ENCODE assay signal across 7 fruit fly cellular contexts in genomic region chr2L:12365964-12366482, dm6.
TF ChIP-seq lines count a peak whose summit lies in the region.

No protein-coding gene starts in this region.

- peak; percentile 30 for TF ChIP-seq CTCF in whole organism, embryonic (GFP tag; optimal IDR thresholded peaks at IDR 0.05; lab: Kevin White, UChicago)

TF ChIP-seq in Kc167, 6 proteins besides CTCF, POLR2A, EP300 and RAD21:
- no peak for TF ChIP-seq Myc (optimal IDR thresholded peaks at IDR 0.05; lab: Kevin White, UChicago)
- TF ChIP-seq psq (optimal IDR thresholded peaks at IDR 0.05; lab: Kevin White, UChicago), result no peak
- TF ChIP-seq insv (optimal IDR thresholded peaks at IDR 0.05; lab: Kevin White, UChicago), result peak; percentile 18
- TF ChIP-seq h (optimal IDR thresholded peaks at IDR 0.05; lab: Kevin White, UChicago), result no peak

TF ChIP-seq in whole organism, 6 proteins besides CTCF, POLR2A, EP300 and RAD21:
- TF ChIP-seq CG8478 (optimal IDR thresholded peaks at IDR 0.05; lab: Kevin White, UChicago) (peak; percentile 51), Dll (optimal IDR thresholded peaks at IDR 0.05; lab: Kevin White, UChicago) (peak; percentile 50), usp (GFP tag; optimal IDR thresholded peaks at IDR 0.05; lab: Kevin White, UChicago) (no peak)

TF ChIP-seq in whole organism, adult, 20 proteins besides CTCF, POLR2A, EP300 and RAD21 (continues in another document):
- peak; percentile 27 for TF ChIP-seq CG7045 (GFP tag; optimal IDR thresholded peaks at IDR 0.05; lab: Kevin White, UChicago)
- TF ChIP-seq CG12768 (GFP tag; optimal IDR thresholded peaks at IDR 0.05; lab: Kevin White, UChicago), result peak; percentile 92
- peak; percentile 87 for TF ChIP-seq cic (GFP tag; optimal IDR thresholded peaks at IDR 0.05; lab: Kevin White, UChicago)
- peak; percentile 52 for TF ChIP-seq Hr96 (GFP tag; optimal IDR thresholded peaks at IDR 0.05; lab: Kevin White, UChicago)
- peak in 1 of 2 experiments; percentile 87 for TF ChIP-seq cnc (optimal IDR thresholded peaks at IDR 0.05; lab: Kevin White, UChicago)
- peak; percentile 48 for TF ChIP-seq CG7101 (tag; optimal IDR thresholded peaks at IDR 0.05; lab: Kevin White, UChicago)
- peak; percentile 50 for TF ChIP-seq CG5204 (GFP tag; optimal IDR thresholded peaks at IDR 0.05; lab: Kevin White, UChicago)
- TF ChIP-seq toe (GFP tag; optimal IDR thresholded peaks at IDR 0.05; lab: Kevin White, UChicago), result peak; percentile 71
- TF ChIP-seq CG14711 (tag; optimal IDR thresholded peaks at IDR 0.05; lab: Kevin White, UChicago), result peak; percentile 29
- peak; percentile 81 for TF ChIP-seq tj (GFP tag; optimal IDR thresholded peaks at IDR 0.05; lab: Kevin White, UChicago)
- no peak for TF ChIP-seq CG1620 (GFP tag; optimal IDR thresholded peaks at IDR 0.05; lab: Kevin White, UChicago)
- TF ChIP-seq bab1 (GFP tag; optimal IDR thresholded peaks at IDR 0.05; lab: Kevin White, UChicago), result peak; percentile 68
- peak; percentile 20 for TF ChIP-seq pad (GFP tag; optimal IDR thresholded peaks at IDR 0.05; lab: Kevin White, UChicago)
- TF ChIP-seq Crg-1 (GFP tag; optimal IDR thresholded peaks at IDR 0.05; lab: Kevin White, UChicago), result no peak
- TF ChIP-seq Mnt (GFP tag; optimal IDR thresholded peaks at IDR 0.05; lab: Kevin White, UChicago), result peak; percentile 60
- peak; percentile 88 for TF ChIP-seq kay (GFP tag; lab: Kevin White, UChicago; ENCODE audit: borderline replicate concordance)
- TF ChIP-seq Clk (GFP tag; optimal IDR thresholded peaks at IDR 0.05; lab: Kevin White, UChicago), result peak; percentile 28

TF ChIP-seq in whole organism, embryonic, 481 proteins besides CTCF, POLR2A, EP300 and RAD21 (continues in another document):
- TF ChIP-seq CG34422 (GFP tag; IDR thresholded peaks at IDR 0.05; lab: Robert Waterston, UW) (peak; percentile 53; the same call in 1 of the 3 replicates), sima (GFP tag; optimal IDR thresholded peaks at IDR 0.05; lab: Kevin White, UChicago) (no peak), NK7.1 (GFP tag; optimal IDR thresholded peaks at IDR 0.05; lab: Kevin White, UChicago) (no peak), Blimp-1 (GFP tag; optimal IDR thresholded peaks at IDR 0.05; lab: Kevin White, UChicago) (no peak), ssp (GFP tag; IDR thresholded peaks at IDR 0.05; lab: Robert Waterston, UW) (no peak), CG11398 (GFP tag; optimal IDR thresholded peaks at IDR 0.05; lab: Kevin White, UChicago) (no peak), CG10366 (GFP tag; IDR thresholded peaks at IDR 0.05; lab: Robert Waterston, UW) (no peak), ro (GFP tag; IDR thresholded peaks at IDR 0.05; lab: Robert Waterston, UW) (no peak), caup (GFP tag; optimal IDR thresholded peaks at IDR 0.05; lab: Kevin White, UChicago; ENCODE audit: severe bottlenecking) (peak; percentile 57), slou (GFP tag; optimal IDR thresholded peaks at IDR 0.05; lab: Kevin White, UChicago) (no peak), Eip74EF (GFP tag; optimal IDR thresholded peaks at IDR 0.05; lab: Kevin White, UChicago) (peak in 1 of 2 experiments; percentile 35), CG43689 (GFP tag; IDR thresholded peaks at IDR 0.05; lab: Robert Waterston, UW) (no peak), Antp (GFP tag; optimal IDR thresholded peaks at IDR 0.05; lab: Kevin White, UChicago) (no peak), sr (GFP tag; IDR thresholded peaks at IDR 0.05; lab: Robert Waterston, UW) (peak; percentile 15; the same call in 1 of the 3 replicates), CG7372 (GFP tag; IDR thresholded peaks at IDR 0.05; lab: Robert Waterston, UW) (no peak), CG4424 (GFP tag; optimal IDR thresholded peaks at IDR 0.05; lab: Kevin White, UChicago) (no peak), CG1602 (GFP tag; optimal IDR thresholded peaks at IDR 0.05; lab: Kevin White, UChicago) (no peak)

TF ChIP-seq in whole organism, prepupa, 60 proteins besides CTCF, POLR2A, EP300 and RAD21 (continues in another document):
- TF ChIP-seq svp (GFP tag; lab: Kevin White, UChicago), result no peak
- peak; percentile 27 for TF ChIP-seq net (GFP tag; optimal IDR thresholded peaks at IDR 0.05; lab: Kevin White, UChicago)
- TF ChIP-seq CG8632 (GFP tag; optimal IDR thresholded peaks at IDR 0.05; lab: Kevin White, UChicago), result peak; percentile 34
- peak; percentile 23 for TF ChIP-seq achi (GFP tag; optimal IDR thresholded peaks at IDR 0.05; lab: Kevin White, UChicago)
- TF ChIP-seq topi (GFP tag; optimal IDR thresholded peaks at IDR 0.05; lab: Kevin White, UChicago), result peak; percentile 9
- no peak for TF ChIP-seq CG3032 (tag; optimal IDR thresholded peaks at IDR 0.05; lab: Kevin White, UChicago)
- peak; percentile 17 for TF ChIP-seq Sox102F (GFP tag; optimal IDR thresholded peaks at IDR 0.05; lab: Kevin White, UChicago)
- TF ChIP-seq fkh (GFP tag; optimal IDR thresholded peaks at IDR 0.05; lab: Kevin White, UChicago), result peak; percentile 97
- TF ChIP-seq CG7368 (GFP tag; optimal IDR thresholded peaks at IDR 0.05; lab: Kevin White, UChicago), result peak; percentile 9
- peak; percentile 47; the same call in 2 of the 3 replicates for TF ChIP-seq CG8119 (GFP tag; IDR thresholded peaks at IDR 0.05; lab: Robert Waterston, UW)
- no peak for TF ChIP-seq CG31627 (GFP tag; optimal IDR thresholded peaks at IDR 0.05; lab: Kevin White, UChicago)
- peak; percentile 33 for TF ChIP-seq CG16779 (tag; optimal IDR thresholded peaks at IDR 0.05; lab: Kevin White, UChicago)
- TF ChIP-seq vri (GFP tag; optimal IDR thresholded peaks at IDR 0.05; lab: Kevin White, UChicago), result peak; percentile 33
- TF ChIP-seq CG34406 (GFP tag; optimal IDR thresholded peaks at IDR 0.05; lab: Kevin White, UChicago), result no peak
- peak; percentile 68 for TF ChIP-seq Eip78C (GFP tag; lab: Kevin White, UChicago)
- TF ChIP-seq ss (GFP tag; optimal IDR thresholded peaks at IDR 0.05; lab: Kevin White, UChicago), result peak; percentile 24 to 32
- peak; percentile 43 for TF ChIP-seq Lpt (GFP tag; optimal IDR thresholded peaks at IDR 0.05; lab: Kevin White, UChicago)
- no peak for TF ChIP-seq Eip93F (GFP tag; optimal IDR thresholded peaks at IDR 0.05; lab: Kevin White, UChicago)
- no peak for TF ChIP-seq salr (GFP tag; optimal IDR thresholded peaks at IDR 0.05; lab: Kevin White, UChicago)

TF ChIP-seq in whole organism, pupa, 21 proteins besides CTCF, POLR2A, EP300 and RAD21:
- no peak for TF ChIP-seq CG8159 (tag; optimal IDR thresholded peaks at IDR 0.05; lab: Kevin White, UChicago)
- TF ChIP-seq CG12605 (GFP tag; IDR thresholded peaks at IDR 0.05; lab: Robert Waterston, UW), result no peak
- peak; percentile 30 for TF ChIP-seq Pif1B (GFP tag; optimal IDR thresholded peaks at IDR 0.05; lab: Kevin White, UChicago)
- peak; percentile 83 for TF ChIP-seq Ets98B (GFP tag; IDR thresholded peaks at IDR 0.05; lab: Robert Waterston, UW)
- TF ChIP-seq CG15710 (tag; optimal IDR thresholded peaks at IDR 0.05; lab: Kevin White, UChicago), result no peak
- TF ChIP-seq Pif1A (GFP tag; optimal IDR thresholded peaks at IDR 0.05; lab: Kevin White, UChicago), result peak; percentile 8
- TF ChIP-seq CG13204 (GFP tag; optimal IDR thresholded peaks at IDR 0.05; lab: Kevin White, UChicago), result peak; percentile 45
- TF ChIP-seq CG17806 (tag; optimal IDR thresholded peaks at IDR 0.05; lab: Kevin White, UChicago), result no peak
- no peak for TF ChIP-seq Snoo (tag; optimal IDR thresholded peaks at IDR 0.05; lab: Kevin White, UChicago)
- TF ChIP-seq CG10348 (GFP tag; IDR thresholded peaks at IDR 0.05; lab: Robert Waterston, UW), result no peak
- peak; percentile 68 for TF ChIP-seq fd96Ca (GFP tag; IDR thresholded peaks at IDR 0.05; lab: Robert Waterston, UW)
- no peak for TF ChIP-seq rn (GFP tag; IDR thresholded peaks at IDR 0.05; lab: Robert Waterston, UW)
- no peak for TF ChIP-seq CG34367 (tag; optimal IDR thresholded peaks at IDR 0.05; lab: Kevin White, UChicago)
- no peak for TF ChIP-seq CG8301 (tag; optimal IDR thresholded peaks at IDR 0.05; lab: Kevin White, UChicago)
- TF ChIP-seq CG14655 (GFP tag; optimal IDR thresholded peaks at IDR 0.05; lab: Kevin White, UChicago), result peak; percentile 35
- no peak for TF ChIP-seq EcR (GFP tag; optimal IDR thresholded peaks at IDR 0.05; lab: Kevin White, UChicago)
- no peak for TF ChIP-seq D1 (tag; optimal IDR thresholded peaks at IDR 0.05; lab: Kevin White, UChicago)
- TF ChIP-seq CG4496 (GFP tag; IDR thresholded peaks at IDR 0.05; lab: Robert Waterston, UW), result peak; percentile 74
- peak; percentile 67 for TF ChIP-seq CG32121 (GFP tag; IDR thresholded peaks at IDR 0.05; lab: Robert Waterston, UW)
- TF ChIP-seq CG9948 (tag; optimal IDR thresholded peaks at IDR 0.05; lab: Kevin White, UChicago), result no peak
- TF ChIP-seq gl (tag; optimal IDR thresholded peaks at IDR 0.05; lab: Kevin White, UChicago), result no peak

TF ChIP-seq in whole organism, wandering third instar larva, 38 proteins besides CTCF, POLR2A, EP300 and RAD21:
- TF ChIP-seq Dif (GFP tag; optimal IDR thresholded peaks at IDR 0.05; lab: Kevin White, UChicago; ENCODE audit: partially characterized antibody) (peak; percentile 52), Hnf4 (GFP tag; optimal IDR thresholded peaks at IDR 0.05; lab: Kevin White, UChicago) (no peak), sv (GFP tag; optimal IDR thresholded peaks at IDR 0.05; lab: Kevin White, UChicago) (no peak), Hr83 (GFP tag; optimal IDR thresholded peaks at IDR 0.05; lab: Kevin White, UChicago; ENCODE audit: poor library complexity, severe bottlenecking) (no peak), woc (GFP tag; optimal IDR thresholded peaks at IDR 0.05; lab: Kevin White, UChicago) (no peak), ey (GFP tag; optimal IDR thresholded peaks at IDR 0.05; lab: Kevin White, UChicago) (no peak), CG9705 (GFP tag; optimal IDR thresholded peaks at IDR 0.05; lab: Kevin White, UChicago) (no peak), foxo (GFP tag; optimal IDR thresholded peaks at IDR 0.05; lab: Kevin White, UChicago) (peak in 1 of 2 experiments; percentile 13), Rel (GFP tag; optimal IDR thresholded peaks at IDR 0.05; lab: Kevin White, UChicago) (no peak), Rel (tag; optimal IDR thresholded peaks at IDR 0.05; lab: Kevin White, UChicago) (no peak), fru (GFP tag; optimal IDR thresholded peaks at IDR 0.05; lab: Kevin White, UChicago) (peak; percentile 17), Jra (GFP tag; optimal IDR thresholded peaks at IDR 0.05; lab: Kevin White, UChicago) (no peak), br (GFP tag; optimal IDR thresholded peaks at IDR 0.05; lab: Kevin White, UChicago) (no peak), psq (GFP tag; optimal IDR thresholded peaks at IDR 0.05; lab: Kevin White, UChicago) (peak; percentile 19), Mio (GFP tag; optimal IDR thresholded peaks at IDR 0.05; lab: Kevin White, UChicago) (no peak), h (GFP tag; optimal IDR thresholded peaks at IDR 0.05; lab: Kevin White, UChicago) (peak; percentile 60), dl (GFP tag; optimal IDR thresholded peaks at IDR 0.05; lab: Kevin White, UChicago; ENCODE audit: insufficient read depth in 1 of 2, partially characterized antibody in 2 of 2) (peak; percentile 23 to 50), Vsx2 (GFP tag; optimal IDR thresholded peaks at IDR 0.05; lab: Kevin White, UChicago; ENCODE audit: partially characterized antibody) (peak; percentile 86), CG32264 (GFP tag; optimal IDR thresholded peaks at IDR 0.05; lab: Kevin White, UChicago) (peak; percentile 28), rgr (GFP tag; optimal IDR thresholded peaks at IDR 0.05; lab: Kevin White, UChicago) (peak; percentile 1), Abd-B (GFP tag; optimal IDR thresholded peaks at IDR 0.05; lab: Kevin White, UChicago) (no peak)
